Worm (Caenorhabditis elegans): Measurements from ENCODE around the gene str-55.

DNA sequence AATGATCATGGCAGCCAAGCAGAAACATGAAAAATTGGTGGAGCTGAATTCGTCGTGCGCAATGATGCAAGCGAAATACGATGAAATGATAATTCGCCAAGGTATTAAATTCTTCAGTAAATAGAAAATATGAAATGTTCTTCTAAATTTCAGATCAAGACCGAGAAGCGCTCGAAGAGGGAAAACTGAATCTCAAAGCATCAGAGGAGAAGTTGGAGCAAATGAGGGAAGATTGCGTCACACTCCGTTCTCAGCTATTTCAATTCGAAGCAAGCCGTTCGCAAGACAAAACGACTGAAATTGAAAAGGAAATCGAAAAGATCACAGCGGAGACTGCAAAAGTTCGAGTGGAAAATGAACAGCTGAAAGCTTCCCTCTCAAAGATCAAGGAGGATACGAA is 10.6 kb downstream of the str-55 start:
- TF ChIP-seq lsy-12 (tag; optimal IDR thresholded peaks at IDR 0.05) = no peak
- TF ChIP-seq nhr-23 (tag; optimal IDR thresholded peaks at IDR 0.05) = no peak
- no peak for TF ChIP-seq ZK546.5 (tag; optimal IDR thresholded peaks at IDR 0.05)
- no peak for TF ChIP-seq unc-62 (GFP tag; optimal IDR thresholded peaks at IDR 0.05)
- no peak for TF ChIP-seq nfya-1 (tag; optimal IDR thresholded peaks at IDR 0.05; ENCODE audit: insufficient read depth)
- no peak for TF ChIP-seq fos-1 (tag; optimal IDR thresholded peaks at IDR 0.05)
- TF ChIP-seq mml-1 (tag; optimal IDR thresholded peaks at IDR 0.05) = no peak
- no peak for TF ChIP-seq skn-1 (tag; optimal IDR thresholded peaks at IDR 0.05)
- no peak for TF ChIP-seq ztf-11 (tag; optimal IDR thresholded peaks at IDR 0.05)
- no peak for TF ChIP-seq unc-39 (tag; optimal IDR thresholded peaks at IDR 0.05)
- TF ChIP-seq nhr-28 (tag; optimal IDR thresholded peaks at IDR 0.05) = no peak
- TF ChIP-seq snpc-4 (tag; optimal IDR thresholded peaks at IDR 0.05) = no peak

Data from whole organism, L3 larva.